Fruit fly (Drosophila melanogaster): ENCODE measurements around the gene CG31198.

The CG31198 gene

dm6 chr3R:21719934-21720431, 34.1 kb upstream of the CG31198 start (continued):
- TF ChIP-seq Lhr (GFP tag; optimal IDR thresholded peaks at IDR 0.05) (no peak), lilli (GFP tag; optimal IDR thresholded peaks at IDR 0.05) (peak; percentile 56), CG10565 (GFP tag; optimal IDR thresholded peaks at IDR 0.05) (no peak), tup (GFP tag; optimal IDR thresholded peaks at IDR 0.05) (no peak), tin (GFP tag; optimal IDR thresholded peaks at IDR 0.05) (peak; percentile 3), Hand (GFP tag; optimal IDR thresholded peaks at IDR 0.05) (no peak), CG17361 (GFP tag; IDR thresholded peaks at IDR 0.05) (peak; percentile 68; the same call in 2 of the 3 replicates), CG18262 (tag; optimal IDR thresholded peaks at IDR 0.05) (peak; percentile 60), abd-A (tag; optimal IDR thresholded peaks at IDR 0.05) (no peak), CG11695 (GFP tag; IDR thresholded peaks at IDR 0.05) (peak; percentile 54; the same call in 2 of the 3 replicates), CG1792 (GFP tag; optimal IDR thresholded peaks at IDR 0.05) (no peak), zfh2 (GFP tag; optimal IDR thresholded peaks at IDR 0.05) (peak; percentile 34), ems (GFP tag; optimal IDR thresholded peaks at IDR 0.05) (peak; percentile 43), CG12071 (GFP tag; optimal IDR thresholded peaks at IDR 0.05) (peak; percentile 16), E2f1 (GFP tag; IDR thresholded peaks at IDR 0.05) (peak; percentile 21; the same call in 1 of the 2 replicates), ro (GFP tag; IDR thresholded peaks at IDR 0.05) (no peak), CG31224 (GFP tag; IDR thresholded peaks at IDR 0.05) (peak; percentile 33; the same call in 1 of the 2 replicates), pho (GFP tag; optimal IDR thresholded peaks at IDR 0.05) (peak; percentile 43), CG8388 (GFP tag; optimal IDR thresholded peaks at IDR 0.05) (peak; percentile 59), ase (GFP tag; IDR thresholded peaks at IDR 0.05) (peak; percentile 57; the same call in 2 of the 3 replicates), zfh1 (GFP tag; IDR thresholded peaks at IDR 0.05) (0 out of 3 replicates have a peak, but pooled peaks have one; percentile 20), CG8924 (tag; optimal IDR thresholded peaks at IDR 0.05) (no peak), CG18011 (GFP tag; optimal IDR thresholded peaks at IDR 0.05) (peak; percentile 31), CG15601 (tag; optimal IDR thresholded peaks at IDR 0.05) (no peak), CG7839 (tag; optimal IDR thresholded peaks at IDR 0.05) (peak; percentile 64), HHEX (GFP tag; optimal IDR thresholded peaks at IDR 0.05) (no peak), D19A (tag; optimal IDR thresholded peaks at IDR 0.05) (peak; percentile 38), tio (GFP tag; optimal IDR thresholded peaks at IDR 0.05) (peak; percentile 34), D19B (GFP tag; optimal IDR thresholded peaks at IDR 0.05) (peak; percentile 1), cwo (GFP tag; optimal IDR thresholded peaks at IDR 0.05) (peak; percentile 25), CG8359 (GFP tag; optimal IDR thresholded peaks at IDR 0.05; ENCODE audit: borderline replicate concordance) (peak; percentile 12), slou (GFP tag; optimal IDR thresholded peaks at IDR 0.05) (peak; percentile 14), CG1024 (GFP tag; IDR thresholded peaks at IDR 0.05) (no peak), wor (GFP tag; IDR thresholded peaks at IDR 0.05) (0 out of 2 replicates have a peak, but pooled peaks have one; percentile 39), CG10462 (GFP tag; optimal IDR thresholded peaks at IDR 0.05) (peak; percentile 3), B-H2 (GFP tag; optimal IDR thresholded peaks at IDR 0.05) (no peak), nau (GFP tag; optimal IDR thresholded peaks at IDR 0.05) (peak; percentile 54), CG7372 (GFP tag; IDR thresholded peaks at IDR 0.05) (no peak), eve (GFP tag; optimal IDR thresholded peaks at IDR 0.05) (no peak), CG1529 (GFP tag; optimal IDR thresholded peaks at IDR 0.05) (peak; percentile 9), gsb-n (tag; optimal IDR thresholded peaks at IDR 0.05) (no peak), CG8944 (GFP tag; optimal IDR thresholded peaks at IDR 0.05) (no peak), lab (GFP tag; optimal IDR thresholded peaks at IDR 0.05) (peak; percentile 58), tll (GFP tag; optimal IDR thresholded peaks at IDR 0.05) (no peak), corto (GFP tag; optimal IDR thresholded peaks at IDR 0.05) (no peak), pan (optimal IDR thresholded peaks at IDR 0.05) (no peak), pan (GFP tag; optimal IDR thresholded peaks at IDR 0.05 in 1 of 2, IDR thresholded peaks at IDR 0.05 in 1 of 2) (peak in 1 of 2 experiments; percentile 41), E2f2 (GFP tag; IDR thresholded peaks at IDR 0.05) (0 out of 2 replicates have a peak, but pooled peaks have one; percentile 10), emc (GFP tag; optimal IDR thresholded peaks at IDR 0.05) (no peak), bab2 (GFP tag; optimal IDR thresholded peaks at IDR 0.05) (peak; percentile 16)

Measured in whole organism, embryonic.